Fruit fly (Drosophila melanogaster): Measurements from ENCODE around the gene Itpr.

dm6 chr3R:5564775-5565190 lies 47.9 kb downstream of the Itpr start, which contains the start of the genes CG14671 and CG12746:
- TF ChIP-seq CG33017 (tag; optimal IDR thresholded peaks at IDR 0.05) (no peak), pad (GFP tag; optimal IDR thresholded peaks at IDR 0.05) (no peak), CG12768 (GFP tag; optimal IDR thresholded peaks at IDR 0.05) (no peak)
